Fruit fly (Drosophila melanogaster) whole organism, embryonic: Measurements from ENCODE around the gene Cpr62Ba.

Experiments used
- B-H2 ChIP-seq: fragments of 200-800 bp; sonication (Bioruptor generic); optimal IDR thresholded peaks from 2 replicates; lab custom pipeline; 2018; ENCODE audit warnings: missing biosample characterization, mild to moderate bottlenecking, missing genetic modification characterization
- CG10209 ChIP-seq: fragments of 200-800 bp; sonication (Bioruptor generic); optimal IDR thresholded peaks from 3 replicates; lab custom pipeline; 2017; ENCODE audit warnings: missing biosample characterization, mild to moderate bottlenecking, missing genetic modification characterization, missing genetic modification reagents
- CG12071 ChIP-seq: fragments of 200-800 bp; sonication (Bioruptor generic); optimal IDR thresholded peaks from 3 replicates; lab custom pipeline; 2018; ENCODE audit warnings: missing biosample characterization, mild to moderate bottlenecking, missing genetic modification characterization
- CG13287 ChIP-seq: fragments of 200-800 bp; sonication (Bioruptor generic); IDR thresholded peaks from 2 replicates; pipeline ENCODE4 v1.3.6; 2022; ENCODE audit warnings: missing biosample characterization, missing genetic modification characterization; ENCODE audit not compliant: partially characterized antibody
- CG13424 ChIP-seq: fragments of 200-800 bp; sonication (Bioruptor generic); optimal IDR thresholded peaks from 2 replicates; lab custom pipeline; 2019; ENCODE audit warnings: missing biosample characterization, mild to moderate bottlenecking, missing genetic modification characterization, moderate library complexity
- CG14860 ChIP-seq: fragments of 200-800 bp; sonication (Bioruptor generic); IDR thresholded peaks from 3 replicates; pipeline ENCODE4 v1.3.6; 2022; ENCODE audit warnings: missing biosample characterization, missing genetic modification characterization; ENCODE audit not compliant: partially characterized antibody
- CG15514 ChIP-seq: fragments of 200-800 bp; sonication (Bioruptor generic); optimal IDR thresholded peaks from 3 replicates; lab custom pipeline; 2017; ENCODE audit warnings: missing biosample characterization, missing genetic modification characterization, mild to moderate bottlenecking, moderate library complexity, missing genetic modification reagents
- CG16779 ChIP-seq: fragments of 200-800 bp; sonication (Bioruptor generic); IDR thresholded peaks from 2 replicates; pipeline ENCODE4 v1.3.6; 2022; ENCODE audit warnings: missing biosample characterization, missing genetic modification characterization
- CG17186 ChIP-seq: fragments of 200-800 bp; sonication (Bioruptor generic); optimal IDR thresholded peaks from 3 replicates; lab custom pipeline; 2017; ENCODE audit warnings: missing biosample characterization, missing genetic modification reagents, missing genetic modification characterization
- CG17361 ChIP-seq: fragments of 200-800 bp; sonication (Bioruptor generic); IDR thresholded peaks from 3 replicates; pipeline ENCODE4 v1.3.6; 2022; ENCODE audit warnings: missing biosample characterization, missing genetic modification characterization
- CG1832 ChIP-seq: fragments of 200-800 bp; sonication (Bioruptor generic); optimal IDR thresholded peaks from 2 replicates; lab custom pipeline; 2017; ENCODE audit warnings: missing biosample characterization, mild to moderate bottlenecking, missing genetic modification characterization, inconsistent platforms
- CG2116 ChIP-seq: fragments of 200-800 bp; sonication (Bioruptor generic); optimal IDR thresholded peaks from 3 replicates; lab custom pipeline; 2018; ENCODE audit warnings: missing biosample characterization, mild to moderate bottlenecking, missing genetic modification characterization
- CG33213 ChIP-seq: fragments of 200-800 bp; sonication (Bioruptor generic); optimal IDR thresholded peaks from 3 replicates; lab custom pipeline; 2016; ENCODE audit warnings: missing biosample characterization, missing genetic modification characterization
- CG34224 ChIP-seq: fragments of 200-800 bp; sonication (Bioruptor generic); IDR thresholded peaks from 3 replicates; pipeline ENCODE4 v1.3.6; 2022; ENCODE audit warnings: missing biosample characterization, missing genetic modification characterization; ENCODE audit not compliant: partially characterized antibody
- CG3847 ChIP-seq: fragments of 200-800 bp; sonication (Bioruptor generic); IDR thresholded peaks from 2 replicates; pipeline ENCODE4 v1.3.6; 2022; ENCODE audit warnings: missing biosample characterization, missing genetic modification characterization
- CG6813 ChIP-seq: fragments of 200-800 bp; sonication (Bioruptor generic); optimal IDR thresholded peaks from 2 replicates; lab custom pipeline; 2017; ENCODE audit warnings: missing biosample characterization, missing genetic modification characterization, mild to moderate bottlenecking, moderate library complexity, missing genetic modification reagents
- CG6854 ChIP-seq: fragments of 200-800 bp; sonication (Bioruptor generic); optimal IDR thresholded peaks from 3 replicates; lab custom pipeline; 2017; ENCODE audit warnings: missing biosample characterization, mild to moderate bottlenecking, missing genetic modification characterization
- CTCF ChIP-seq: fragments of 200-800 bp; sonication (Bioruptor generic); optimal IDR thresholded peaks from 2 replicates; lab custom pipeline; 2017; ENCODE audit warnings: missing biosample characterization, mild to moderate bottlenecking, missing genetic modification characterization, moderate library complexity
- CkIIα-i1 ChIP-seq: fragments of 200-800 bp; sonication (Bioruptor generic); IDR thresholded peaks from 2 replicates; pipeline ENCODE4 v1.3.6; 2022; ENCODE audit warnings: missing biosample characterization, missing genetic modification characterization
- Dll ChIP-seq: fragments of 200-800 bp; sonication (Bioruptor generic); IDR thresholded peaks from 4 replicates; pipeline ENCODE4 v1.3.6; 2022; ENCODE audit warnings: missing biosample characterization, missing genetic modification characterization; ENCODE audit not compliant: partially characterized antibody
- Dref ChIP-seq: fragments of 200-800 bp; sonication (Bioruptor generic); IDR thresholded peaks from 2 replicates; pipeline ENCODE4 v1.3.6; 2022; ENCODE audit warnings: missing biosample characterization, missing genetic modification characterization
- Hmx ChIP-seq: fragments of 200-800 bp; sonication (Bioruptor generic); optimal IDR thresholded peaks from 2 replicates; lab custom pipeline; 2016; ENCODE audit warnings: missing biosample characterization, missing genetic modification characterization
- MBD-R2 ChIP-seq: fragments of 200-800 bp; sonication (Bioruptor generic); IDR thresholded peaks from 2 replicates; pipeline ENCODE4 v1.3.6; 2022; ENCODE audit warnings: missing biosample characterization, missing genetic modification characterization
- Myb ChIP-seq: fragments of 200-800 bp; sonication (Bioruptor generic); optimal IDR thresholded peaks from 2 replicates; lab custom pipeline; 2016; ENCODE audit warnings: missing biosample characterization, missing genetic modification characterization
- Optix ChIP-seq: fragments of 200-800 bp; sonication (Bioruptor generic); IDR thresholded peaks from 3 replicates; pipeline ENCODE4 v1.3.6; 2022; ENCODE audit warnings: missing biosample characterization, missing genetic modification characterization
- Pdp1 ChIP-seq, 2 experiments: fragments of 200-800 bp; sonication (Bioruptor generic); optimal IDR thresholded peaks; 3 replicates each; lab custom pipeline; 2016; ENCODE audit warnings: missing biosample characterization in 2 of 2, missing genetic modification characterization in 2 of 2, mild to moderate bottlenecking in 1 of 2, moderate library complexity in 1 of 2
- Sin3A ChIP-seq: fragments of >200 bp; optimal IDR thresholded peaks from 2 replicates; lab custom pipeline; 2018
- Sry-δ ChIP-seq: fragments of 200-800 bp; sonication (Bioruptor generic); optimal IDR thresholded peaks from 2 replicates; lab custom pipeline; 2016; ENCODE audit warnings: missing biosample characterization, missing genetic modification characterization
- YL-1 ChIP-seq: fragments of 200-800 bp; sonication (Bioruptor generic); optimal IDR thresholded peaks from 3 replicates; lab custom pipeline; 2017; ENCODE audit warnings: missing biosample characterization, mild to moderate bottlenecking, missing genetic modification characterization
- crp ChIP-seq, 2 experiments: fragments of 200-800 bp; sonication (Bioruptor generic); optimal IDR thresholded peaks; 2 replicates in 1 of 2; 3 replicates in 1 of 2; lab custom pipeline; 2017; ENCODE audit warnings: missing biosample characterization in 2 of 2, missing genetic modification characterization in 2 of 2, mild to moderate bottlenecking in 1 of 2, moderate library complexity in 1 of 2
- dati ChIP-seq: fragments of 200-800 bp; sonication (Bioruptor generic); IDR thresholded peaks from 2 replicates; pipeline ENCODE4 v1.3.6; 2022; ENCODE audit warnings: missing biosample characterization, missing genetic modification characterization
- inv ChIP-seq: fragments of 200-800 bp; sonication (Bioruptor generic); IDR thresholded peaks from 2 replicates; pipeline ENCODE4 v1.3.6; 2022; ENCODE audit warnings: missing biosample characterization, missing genetic modification characterization; ENCODE audit not compliant: partially characterized antibody
- lilli ChIP-seq: fragments of 200-800 bp; sonication (Bioruptor generic); optimal IDR thresholded peaks from 3 replicates; lab custom pipeline; 2016; ENCODE audit warnings: missing biosample characterization, missing genetic modification characterization
- nerfin-1 ChIP-seq: fragments of 200-800 bp; sonication (Bioruptor generic); optimal IDR thresholded peaks from 3 replicates; lab custom pipeline; 2019; ENCODE audit warnings: missing biosample characterization, mild to moderate bottlenecking, missing genetic modification characterization, moderate library complexity
- nmo ChIP-seq: fragments of 200-800 bp; sonication (Bioruptor generic); optimal IDR thresholded peaks from 2 replicates; lab custom pipeline; 2018; ENCODE audit warnings: missing biosample characterization, mild to moderate bottlenecking, missing genetic modification characterization, moderate library complexity
- otp ChIP-seq: fragments of 200-800 bp; sonication (Bioruptor generic); IDR thresholded peaks from 3 replicates; pipeline ENCODE4, ENCODE4 v1.3.6; 2022; ENCODE audit warnings: missing biosample characterization, missing genetic modification characterization
- p53 ChIP-seq: fragments of 200-800 bp; sonication (Bioruptor generic); optimal IDR thresholded peaks from 2 replicates; lab custom pipeline; 2016; ENCODE audit warnings: missing biosample characterization, missing genetic modification characterization
- pb ChIP-seq: fragments of 200-800 bp; sonication (Bioruptor generic); optimal IDR thresholded peaks from 3 replicates; lab custom pipeline; 2016; ENCODE audit warnings: missing biosample characterization, missing genetic modification characterization
- phol ChIP-seq: fragments of 200-800 bp; sonication (Bioruptor generic); optimal IDR thresholded peaks from 3 replicates; lab custom pipeline; 2018; ENCODE audit warnings: missing biosample characterization, mild to moderate bottlenecking, missing genetic modification characterization, moderate library complexity
- pzg ChIP-seq: fragments of 200-800 bp; sonication (Bioruptor generic); optimal IDR thresholded peaks from 3 replicates; lab custom pipeline; 2018; ENCODE audit warnings: missing biosample characterization, mild to moderate bottlenecking, missing genetic modification characterization, moderate library complexity
- sd ChIP-seq: fragments of 200-800 bp; sonication (Bioruptor generic); optimal IDR thresholded peaks from 3 replicates; lab custom pipeline; 2018; ENCODE audit warnings: missing biosample characterization, mild to moderate bottlenecking, missing genetic modification characterization, moderate library complexity
- sens ChIP-seq: fragments of 200-800 bp; sonication (Bioruptor generic); peaks from one replicate; lab custom pipeline; 2016; ENCODE audit warnings: missing biosample characterization, missing genetic modification characterization
- sna ChIP-seq: fragments of 200-800 bp; sonication (Bioruptor generic); IDR thresholded peaks from 2 replicates; pipeline ENCODE4 v1.3.6; 2022; ENCODE audit warnings: missing biosample characterization, missing genetic modification characterization; ENCODE audit not compliant: partially characterized antibody
- stwl ChIP-seq: fragments of 200-800 bp; sonication (Bioruptor generic); optimal IDR thresholded peaks from 3 replicates; lab custom pipeline; 2018; ENCODE audit warnings: missing biosample characterization, mild to moderate bottlenecking, missing genetic modification characterization, moderate library complexity
- tap ChIP-seq: fragments of 200-800 bp; optimal IDR thresholded peaks from 3 replicates; lab custom pipeline; 2019; ENCODE audit warnings: missing biosample characterization, mild to moderate bottlenecking, missing genetic modification characterization, moderate library complexity
- unc-4 ChIP-seq: fragments of 200-800 bp; sonication (Bioruptor generic); IDR thresholded peaks from 2 replicates; pipeline ENCODE4 v1.3.6; 2022; ENCODE audit warnings: missing biosample characterization, missing genetic modification characterization; ENCODE audit not compliant: partially characterized antibody
- unpg ChIP-seq: fragments of 200-800 bp; sonication (Bioruptor generic); optimal IDR thresholded peaks from 3 replicates; lab custom pipeline; 2018; ENCODE audit warnings: missing biosample characterization, mild to moderate bottlenecking, missing genetic modification characterization, moderate library complexity
- zen ChIP-seq: fragments of 200-800 bp; sonication (Bioruptor generic); optimal IDR thresholded peaks from 3 replicates; lab custom pipeline; 2018; ENCODE audit warnings: missing biosample characterization, mild to moderate bottlenecking, missing genetic modification characterization, moderate library complexity

The Cpr62Ba gene

DNA sequence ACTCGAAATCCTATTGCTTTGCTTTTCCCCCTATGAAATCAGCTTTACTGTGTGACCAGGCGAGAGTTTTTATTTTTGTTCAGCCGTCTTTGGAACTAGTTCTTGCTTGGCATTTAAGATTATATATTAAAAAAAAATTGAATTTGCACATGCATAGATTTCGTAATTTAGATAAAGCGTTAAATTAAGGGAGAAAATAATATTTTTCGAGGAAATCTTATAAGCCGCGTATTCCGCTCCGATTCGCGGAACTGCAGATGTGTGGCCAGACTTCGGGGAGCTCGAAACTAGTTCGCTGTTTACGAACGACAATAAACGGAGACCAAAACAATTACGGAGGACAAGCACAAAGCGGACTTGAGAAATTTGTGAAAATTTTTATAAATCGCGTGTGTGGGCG lies 28.8 kb downstream of the Cpr62Ba start, which contains the start of the genes JTBR and CG42676 (continued):
- TF ChIP-seq dati (GFP tag; lab: Robert Waterston, UW): no peak

dm6 chr3L:1798649-1799048 lies 32.9 kb downstream of the Cpr62Ba start, which contains the start of gene Patj:
Gene Patj (plus strand): TSS chr3L:1798803.
- TF ChIP-seq phol (tag; lab: Kevin White, UChicago): peak; percentile 25
- TF ChIP-seq tap (tag; lab: Kevin White, UChicago): no peak
- peak; percentile 48 for TF ChIP-seq Sry-δ (GFP tag; lab: Kevin White, UChicago)
- peak; percentile 50; the same call in 1 of the 2 replicates for TF ChIP-seq sna
- peak; percentile 21 for TF ChIP-seq nerfin-1 (tag; lab: Kevin White, UChicago)
- peak; percentile 69 for TF ChIP-seq stwl (tag; lab: Kevin White, UChicago)
- peak; percentile 93 for TF ChIP-seq sd
- TF ChIP-seq CG3847 (GFP tag; lab: Robert Waterston, UW): peak; percentile 66
- TF ChIP-seq CG12071 (GFP tag; lab: Kevin White, UChicago): no peak
- TF ChIP-seq CG15514 (GFP tag; lab: Kevin White, UChicago): peak; percentile 85
- TF ChIP-seq Hmx (GFP tag; lab: Kevin White, UChicago): no peak
- peak; percentile 98 for TF ChIP-seq zen (tag; lab: Kevin White, UChicago)
- peak; percentile 99 for TF ChIP-seq Myb (GFP tag; lab: Kevin White, UChicago)
- no peak for TF ChIP-seq CG6854
- TF ChIP-seq CG17361: no peak
- TF ChIP-seq otp (GFP tag; lab: Robert Waterston, UW): peak; percentile 47
- TF ChIP-seq unpg (GFP tag; lab: Kevin White, UChicago): no peak
- TF ChIP-seq Dref (GFP tag; lab: Robert Waterston, UW): peak; percentile 79
- TF ChIP-seq CG17186 (GFP tag; lab: Kevin White, UChicago): peak; percentile 3
- TF ChIP-seq CG6813 (GFP tag; lab: Kevin White, UChicago): no peak
- TF ChIP-seq CkIIα-i1 (GFP tag; lab: Robert Waterston, UW): no peak
- no peak for TF ChIP-seq pb (GFP tag; lab: Kevin White, UChicago)
- peak in 1 of 2 experiments; percentile 28 for TF ChIP-seq Pdp1 (GFP tag; optimal IDR thresholded peaks at IDR 0.05; lab: Kevin White, UChicago)
- TF ChIP-seq CG1832 (GFP tag; lab: Kevin White, UChicago): no peak
- no peak for TF ChIP-seq CG16779 (GFP tag; lab: Robert Waterston, UW)
- TF ChIP-seq p53 (GFP tag; lab: Kevin White, UChicago): no peak
- TF ChIP-seq crp (GFP tag; optimal IDR thresholded peaks at IDR 0.05; lab: Kevin White, UChicago): peak; percentile 81 to 97
- TF ChIP-seq YL-1 (GFP tag; lab: Kevin White, UChicago): peak; percentile 56
- peak; percentile 40; the same call in 1 of the 3 replicates for TF ChIP-seq CG14860 (GFP tag; lab: Robert Waterston, UW)
- peak; percentile 29 for TF ChIP-seq sens (GFP tag; lab: Kevin White, UChicago)
- TF ChIP-seq CG13287 (GFP tag; lab: Robert Waterston, UW): peak; percentile 72
- peak; percentile 32 for TF ChIP-seq Sin3A (lab: Kevin White, UChicago)
- TF ChIP-seq CTCF (GFP tag; lab: Kevin White, UChicago): peak; percentile 49
- TF ChIP-seq nmo (GFP tag; lab: Kevin White, UChicago): peak; percentile 13
- TF ChIP-seq Optix (GFP tag; lab: Robert Waterston, UW): no peak
- no peak for TF ChIP-seq CG33213
- TF ChIP-seq Dll (GFP tag; lab: Robert Waterston, UW): peak; percentile 52; the same call in 3 of the 4 replicates
- peak; percentile 97 for TF ChIP-seq MBD-R2 (GFP tag; lab: Robert Waterston, UW)
- TF ChIP-seq CG13424 (tag; lab: Kevin White, UChicago): no peak
- TF ChIP-seq lilli (GFP tag; lab: Kevin White, UChicago): no peak
- peak; percentile 83 for TF ChIP-seq pzg (GFP tag; lab: Kevin White, UChicago)
- peak; percentile 55 for TF ChIP-seq unc-4
- peak; percentile 35; the same call in 1 of the 2 replicates for TF ChIP-seq inv
- TF ChIP-seq CG2116 (GFP tag; lab: Kevin White, UChicago): peak; percentile 67
- TF ChIP-seq CG34224 (GFP tag; lab: Robert Waterston, UW): peak; percentile 64; the same call in 2 of the 3 replicates
- no peak for TF ChIP-seq B-H2 (GFP tag; lab: Kevin White, UChicago)
- TF ChIP-seq CG10209 (GFP tag; lab: Kevin White, UChicago): no peak
